Worm (Caenorhabditis elegans) whole organism, mixed stage, embryonic: Measurements from ENCODE around the gene fbxa-4.

Source experiments
- blmp-1 ChIP-seq: fragments of 150-350 bp; optimal IDR thresholded peaks from 2 replicates; lab custom pipeline; 2014; ENCODE audit warnings: missing biosample characterization, missing genetic modification characterization
- ceh-43 ChIP-seq: fragments of 200-800 bp; sonication (Bioruptor generic); optimal IDR thresholded peaks from 2 replicates; lab custom pipeline; 2018; ENCODE audit warnings: mild to moderate bottlenecking, missing genetic modification characterization, moderate library complexity, missing compliant biosample characterization
- elt-1 ChIP-seq: sonication (generic microtip); optimal IDR thresholded peaks from 2 replicates; lab custom pipeline; 2017; ENCODE audit warnings: missing genetic modification characterization, mild to moderate bottlenecking, missing compliant biosample characterization, antibody characterized with exemption, moderate library complexity, borderline replicate concordance; ENCODE audit not compliant: insufficient read depth
- elt-3 ChIP-seq: fragments of 150-350 bp; optimal IDR thresholded peaks from 2 replicates; lab custom pipeline; 2014; ENCODE audit warnings: missing biosample characterization, missing genetic modification characterization
- lin-13 ChIP-seq: fragments of 150-350 bp; optimal IDR thresholded peaks from 2 replicates; lab custom pipeline; 2014; ENCODE audit warnings: missing biosample characterization, missing genetic modification characterization
- lsy-2 ChIP-seq: fragments of 150-350 bp; optimal IDR thresholded peaks from 2 replicates; lab custom pipeline; 2014; ENCODE audit warnings: missing biosample characterization, missing genetic modification characterization
- nhr-12 ChIP-seq: fragments of 150-350 bp; optimal IDR thresholded peaks from 2 replicates; lab custom pipeline; 2014; ENCODE audit warnings: missing biosample characterization, missing genetic modification characterization
- nhr-2 ChIP-seq: fragments of 150-350 bp; optimal IDR thresholded peaks from 2 replicates; lab custom pipeline; 2014; ENCODE audit warnings: missing biosample characterization, missing genetic modification characterization
- pha-4 ChIP-seq: fragments of 150-350 bp; optimal IDR thresholded peaks from 2 replicates; lab custom pipeline; 2018; ENCODE audit warnings: missing biosample characterization, missing genetic modification reagents, missing genetic modification characterization
- snpc-4 ChIP-seq: fragments of 150-350 bp; optimal IDR thresholded peaks from 2 replicates; lab custom pipeline; 2014; ENCODE audit warnings: missing biosample characterization, missing genetic modification characterization
- sptf-1 ChIP-seq: sonication (generic microtip); optimal IDR thresholded peaks from 2 replicates; lab custom pipeline; 2017; ENCODE audit warnings: mild to moderate bottlenecking, missing genetic modification characterization, moderate library complexity, missing compliant biosample characterization
- tbx-8 ChIP-seq: fragments of 200-800 bp; sonication (Bioruptor generic); optimal IDR thresholded peaks from 2 replicates; lab custom pipeline; 2018; ENCODE audit warnings: mild to moderate bottlenecking, missing genetic modification characterization, moderate library complexity, missing compliant biosample characterization
- unc-39 ChIP-seq: fragments of 150-350 bp; optimal IDR thresholded peaks from 2 replicates; lab custom pipeline; 2014; ENCODE audit warnings: missing biosample characterization, missing genetic modification characterization
- unc-62 ChIP-seq: fragments of 150-350 bp; optimal IDR thresholded peaks from 2 replicates; lab custom pipeline; 2014; ENCODE audit warnings: missing biosample characterization, missing genetic modification reagents, missing genetic modification characterization

ce11 chrII:2398884-2399283, 16.4 kb downstream of the fbxa-4 start, which contains the start of gene F16G10.14:
- TF ChIP-seq snpc-4 (tag; lab: Kevin White, UChicago) (no peak), blmp-1 (tag; lab: Kevin White, UChicago) (no peak), lin-13 (tag; lab: Kevin White, UChicago) (no peak), unc-39 (tag; lab: Kevin White, UChicago) (no peak), elt-1 (tag; lab: Kevin White, UChicago) (no peak), tbx-8 (GFP tag; lab: Kevin White, UChicago) (no peak), unc-62 (no peak), ceh-43 (no peak), lsy-2 (tag; lab: Kevin White, UChicago) (no peak), pha-4 (tag; lab: Kevin White, UChicago) (no peak), nhr-12 (no peak), sptf-1 (tag; lab: Kevin White, UChicago) (no peak), nhr-2 (no peak), elt-3 (tag; lab: Kevin White, UChicago) (no peak)
